Fruit fly (Drosophila melanogaster) whole organism, wandering third instar larva: ENCODE measurements around the gene CG17562.

Experiments used
- CrebA ChIP-seq: fragments of 200-800 bp; sonication (Bioruptor generic); optimal IDR thresholded peaks from 2 replicates; lab custom pipeline; 2016; ENCODE audit warnings: missing biosample characterization, mild to moderate bottlenecking, missing genetic modification characterization, borderline replicate concordance
- Hr78 ChIP-seq: fragments of >200 bp; optimal IDR thresholded peaks from 2 replicates; lab custom pipeline; 2017; ENCODE audit warnings: missing biosample characterization, missing genetic modification characterization
- Jra ChIP-seq: sonication (Bioruptor generic); optimal IDR thresholded peaks from 2 replicates; lab custom pipeline; 2016; ENCODE audit warnings: missing biosample characterization, missing genetic modification characterization
- Mio ChIP-seq: sonication (Bioruptor generic); optimal IDR thresholded peaks from 2 replicates; lab custom pipeline; 2016; ENCODE audit warnings: missing biosample characterization, missing genetic modification characterization
- OdsH ChIP-seq: fragments of 200-800 bp; sonication (Bioruptor generic); optimal IDR thresholded peaks from 2 replicates; lab custom pipeline; 2016; ENCODE audit warnings: missing biosample characterization, mild to moderate bottlenecking, missing genetic modification characterization
- dl ChIP-seq, 2 experiments: fragments of 175-275, 200-275 bp in 1 of 2; fragments of 200-275 bp in 1 of 2; sonication (Bioruptor generic); optimal IDR thresholded peaks; lab custom pipeline; 2018; ENCODE audit warnings: mild to moderate bottlenecking in 2 of 2, missing biosample characterization in 2 of 2, missing genetic modification characterization in 2 of 2, moderate library complexity in 2 of 2; ENCODE audit not compliant: partially characterized antibody in 2 of 2, insufficient read depth in 1 of 2
- fru ChIP-seq: fragments of 200-800 bp; sonication (Bioruptor generic); optimal IDR thresholded peaks from 3 replicates; lab custom pipeline; 2016; ENCODE audit warnings: missing biosample characterization, mild to moderate bottlenecking, missing genetic modification characterization
- h ChIP-seq: fragments of 200-800 bp; sonication (Bioruptor generic); optimal IDR thresholded peaks from 3 replicates; lab custom pipeline; 2016; ENCODE audit warnings: missing biosample characterization, mild to moderate bottlenecking, missing genetic modification characterization
- jim ChIP-seq: fragments of 175-275, 200-325 bp; sonication (Bioruptor generic); optimal IDR thresholded peaks from 2 replicates; lab custom pipeline; 2016; ENCODE audit warnings: missing biosample characterization, mild to moderate bottlenecking, missing genetic modification characterization
- lola ChIP-seq: fragments of >200 bp; optimal IDR thresholded peaks from 2 replicates; lab custom pipeline; 2017; ENCODE audit warnings: missing biosample characterization, missing genetic modification characterization
- pan ChIP-seq: fragments of >200 bp; optimal IDR thresholded peaks from 2 replicates; lab custom pipeline; 2017
- psq ChIP-seq: fragments of 200-800 bp; sonication (Bioruptor generic); optimal IDR thresholded peaks from 3 replicates; lab custom pipeline; 2017; ENCODE audit warnings: missing biosample characterization, mild to moderate bottlenecking, missing genetic modification characterization, moderate library complexity
- rgr ChIP-seq: fragments of 200-800 bp; sonication (Bioruptor generic); optimal IDR thresholded peaks from 3 replicates; lab custom pipeline; 2016; ENCODE audit warnings: missing biosample characterization, mild to moderate bottlenecking, missing genetic modification characterization
- tai ChIP-seq: sonication (Bioruptor generic); optimal IDR thresholded peaks from 2 replicates; lab custom pipeline; 2016; ENCODE audit warnings: missing biosample characterization, missing genetic modification characterization

DNA sequence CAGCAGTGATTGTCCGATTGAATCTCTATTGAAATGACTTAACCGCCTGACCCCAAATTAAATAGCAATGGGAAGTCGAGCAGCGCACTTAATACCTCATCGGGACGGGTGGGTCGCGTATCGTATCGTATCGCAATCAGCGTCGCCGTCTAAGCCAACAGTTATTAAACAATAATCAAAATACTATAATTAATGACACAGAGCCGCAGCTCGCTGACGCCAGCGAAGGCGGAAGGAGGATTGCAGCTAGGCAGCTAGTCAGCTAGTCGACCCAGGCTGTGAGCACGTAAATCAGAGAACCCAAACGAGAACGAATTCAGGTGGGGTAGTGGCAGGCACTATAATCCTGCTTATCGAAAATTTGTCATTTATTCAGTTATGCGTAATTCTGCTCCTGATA, 6.2 kb upstream of the CG17562 start, which contains the start of gene NPF:
- no peak for TF ChIP-seq psq
- TF ChIP-seq h (GFP tag; lab: Kevin White, UChicago) = no peak
- no peak for TF ChIP-seq OdsH (GFP tag; lab: Kevin White, UChicago)
- no peak for TF ChIP-seq rgr (GFP tag; lab: Kevin White, UChicago)
- TF ChIP-seq fru = no peak
- no peak for TF ChIP-seq Hr78 (GFP tag; lab: Kevin White, UChicago)
- no peak for TF ChIP-seq pan
- no peak for TF ChIP-seq tai (GFP tag; lab: Kevin White, UChicago)
- no peak for TF ChIP-seq jim
- no peak for TF ChIP-seq Mio
- no peak for TF ChIP-seq CrebA (GFP tag; lab: Kevin White, UChicago)
- no peak for TF ChIP-seq Jra (GFP tag; lab: Kevin White, UChicago)
- no peak for TF ChIP-seq lola (GFP tag; lab: Kevin White, UChicago)
- TF ChIP-seq dl (GFP tag; optimal IDR thresholded peaks at IDR 0.05; lab: Kevin White, UChicago; ENCODE audit: insufficient read depth in 1 of 2, partially characterized antibody in 2 of 2) = no peak
